Worm (Caenorhabditis elegans): Measurements from ENCODE around the gene nhr-257.

ce11 chrII:3827801-3828200 is 25.0 kb upstream of the nhr-257 start, which contains the start of gene F54D10.8:
- TF ChIP-seq W03F9.2 (tag; optimal IDR thresholded peaks at IDR 0.05) (no peak), him-1 (tag; optimal IDR thresholded peaks at IDR 0.05) (no peak)
